Fruit fly (Drosophila melanogaster): ENCODE results near the gene CG3407.

DNA sequence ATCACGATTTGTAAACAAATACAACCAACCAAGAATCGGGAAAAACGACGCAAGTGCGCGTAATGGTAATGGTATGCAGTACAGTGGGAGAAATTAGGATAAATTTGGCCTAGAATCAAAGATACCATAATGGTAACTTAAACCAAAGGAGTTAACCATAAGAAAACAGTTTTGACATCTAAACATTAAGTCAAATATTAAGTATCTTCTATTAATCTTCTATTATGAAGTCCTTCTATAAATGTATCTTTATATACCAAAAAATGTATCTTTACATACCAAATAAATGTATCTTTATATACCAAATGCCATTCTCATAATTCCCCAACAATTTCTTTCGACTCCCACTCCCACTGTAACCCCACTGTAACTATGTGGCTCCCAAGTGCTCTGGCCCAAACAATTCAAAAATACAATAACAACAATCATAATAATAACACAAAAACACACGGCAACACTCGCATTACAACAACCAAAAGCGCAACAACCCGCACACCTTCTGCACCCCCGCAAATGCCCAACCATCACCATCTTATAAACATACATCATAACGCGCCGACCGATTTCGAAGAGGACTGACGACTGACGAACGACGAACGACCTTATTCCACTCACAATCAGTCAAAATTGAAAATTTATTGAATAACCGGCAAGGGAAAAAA lies 42.4 kb upstream of the CG3407 start:
- TF ChIP-seq h (optimal IDR thresholded peaks at IDR 0.05) (no peak), ttk (optimal IDR thresholded peaks at IDR 0.05) (no peak), insv (optimal IDR thresholded peaks at IDR 0.05) (no peak), psq (optimal IDR thresholded peaks at IDR 0.05) (no peak), Myc (optimal IDR thresholded peaks at IDR 0.05) (no peak), Sin3A (optimal IDR thresholded peaks at IDR 0.05) (no peak)

Measured in Kc167 (cell line).